Worm (Caenorhabditis elegans) whole organism, midembryonic: Measurements from ENCODE around the gene C34D1.4.
A peak's percentile ranks its signal among the peaks of the same experiment; 100 is the strongest.

ENCODE experiments used
- T22C8.4 ChIP-seq: fragments of 200-800 bp; sonication (Bioruptor generic); IDR thresholded peaks from 2 replicates; pipeline ENCODE4 v1.3.6; 2022; ENCODE audit warnings: missing genetic modification characterization, missing compliant biosample characterization
- cog-1 ChIP-seq: sonication (generic microtip); optimal IDR thresholded peaks from 2 replicates; lab custom pipeline; 2016; ENCODE audit warnings: missing genetic modification characterization, missing compliant biosample characterization
- flt-1 ChIP-seq: fragments of 200-800 bp; sonication (Bioruptor generic); IDR thresholded peaks from 2 replicates; pipeline ENCODE4 v1.3.6; 2022; ENCODE audit warnings: missing genetic modification characterization, missing compliant biosample characterization
- klf-2 ChIP-seq: fragments of 200-800 bp; sonication (Bioruptor generic); conservative IDR thresholded peaks from 2 replicates; pipeline ENCODE4 v1.3.6; 2022; ENCODE audit warnings: missing genetic modification reagents, missing genetic modification characterization, missing compliant biosample characterization
- med-1 ChIP-seq: sonication (generic microtip); optimal IDR thresholded peaks from 2 replicates; lab custom pipeline; 2017; ENCODE audit warnings: missing genetic modification characterization, mild to moderate bottlenecking, missing compliant biosample characterization, antibody characterized with exemption, missing genetic modification reagents; ENCODE audit not compliant: insufficient read depth
- ref-1 ChIP-seq: fragments of 200-800 bp; sonication (Bioruptor generic); conservative IDR thresholded peaks from 2 replicates; pipeline ENCODE4 v1.3.6; 2022; ENCODE audit warnings: missing genetic modification reagents, missing genetic modification characterization, missing compliant biosample characterization
- tab-1 ChIP-seq: fragments of 200-800 bp; sonication (Bioruptor generic); IDR thresholded peaks from 2 replicates; pipeline ENCODE4 v1.3.6; 2022; ENCODE audit warnings: missing genetic modification characterization, missing compliant biosample characterization
- ztf-23 ChIP-seq: fragments of 200-800 bp; sonication (Bioruptor generic); IDR thresholded peaks from 2 replicates; pipeline ENCODE4 v1.3.6; 2022; ENCODE audit warnings: missing genetic modification reagents, missing genetic modification characterization, missing compliant biosample characterization
- ztf-29 ChIP-seq: fragments of 200-800 bp; sonication (Bioruptor generic); IDR thresholded peaks from 2 replicates; pipeline ENCODE4 v1.3.6; 2022; ENCODE audit warnings: missing genetic modification reagents, missing genetic modification characterization, missing compliant biosample characterization

Gene C34D1.4

ce11 chrV:13243205-13243604 is 15.9 kb downstream of the C34D1.4 start:
- TF ChIP-seq flt-1 (GFP tag; lab: Robert Waterston, UW) (no peak), ref-1 (GFP tag; lab: Robert Waterston, UW) (no peak), ztf-23 (GFP tag; lab: Robert Waterston, UW) (no peak), med-1 (GFP tag; lab: Kevin White, UChicago) (no peak), tab-1 (no peak), T22C8.4 (GFP tag; lab: Robert Waterston, UW) (no peak), ztf-29 (GFP tag; lab: Robert Waterston, UW) (no peak), cog-1 (tag; lab: Kevin White, UChicago) (no peak), klf-2 (GFP tag; lab: Robert Waterston, UW) (no peak)

ce11 chrV:13239720-13240119 is 19.4 kb downstream of the C34D1.4 start:
- 0 out of 2 replicates have a peak, but pooled peaks have one; percentile 41 for TF ChIP-seq tab-1

DNA sequence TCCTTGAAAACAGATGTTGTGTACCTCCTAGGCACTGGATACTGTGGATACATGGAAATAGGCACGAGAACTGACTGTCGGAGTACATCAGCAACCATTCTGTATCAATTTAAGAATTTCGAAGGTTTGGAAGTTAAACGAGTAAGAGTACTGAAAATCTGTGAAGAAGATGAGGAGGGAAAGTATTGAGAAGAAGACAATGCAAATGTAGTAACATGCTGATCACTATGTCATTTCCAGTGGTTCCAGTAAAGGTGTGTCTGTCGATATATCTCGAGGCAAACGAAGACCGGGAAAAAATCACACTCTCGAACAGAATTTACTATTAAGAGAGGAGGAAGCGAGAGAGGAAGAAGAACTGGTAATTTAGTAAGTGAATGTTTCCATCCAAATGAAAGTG is 22.6 kb downstream of the C34D1.4 start, which contains the start of gene dmd-10:
TSS of gene dmd-10 (minus strand) at position 101 of the 400 bp plus-strand sequence.
- TF ChIP-seq med-1 (GFP tag; lab: Kevin White, UChicago) (no peak), klf-2 (GFP tag; lab: Robert Waterston, UW) (no peak), ref-1 (GFP tag; lab: Robert Waterston, UW) (no peak), ztf-23 (GFP tag; lab: Robert Waterston, UW) (no peak), flt-1 (GFP tag; lab: Robert Waterston, UW) (no peak), T22C8.4 (GFP tag; lab: Robert Waterston, UW) (no peak), tab-1 (no peak), cog-1 (tag; lab: Kevin White, UChicago) (no peak), ztf-29 (GFP tag; lab: Robert Waterston, UW) (no peak)

- TF ChIP-seq ztf-29 (GFP tag; lab: Robert Waterston, UW) (no peak), ztf-23 (GFP tag; lab: Robert Waterston, UW) (no peak), klf-2 (GFP tag; lab: Robert Waterston, UW) (no peak), ref-1 (GFP tag; lab: Robert Waterston, UW) (no peak), flt-1 (GFP tag; lab: Robert Waterston, UW) (no peak), cog-1 (tag; lab: Kevin White, UChicago) (no peak), tab-1 (no peak), med-1 (GFP tag; lab: Kevin White, UChicago) (no peak), T22C8.4 (GFP tag; lab: Robert Waterston, UW) (no peak)
Observed at ce11 chrV:13235313-13235712, 23.8 kb downstream of the C34D1.4 start.

ce11 chrV:13229538-13229937 is 29.6 kb downstream of the C34D1.4 start:
- TF ChIP-seq med-1 (GFP tag; lab: Kevin White, UChicago) (no peak), cog-1 (tag; lab: Kevin White, UChicago) (no peak), klf-2 (GFP tag; lab: Robert Waterston, UW) (no peak), flt-1 (GFP tag; lab: Robert Waterston, UW) (no peak), ztf-29 (GFP tag; lab: Robert Waterston, UW) (no peak), ztf-23 (GFP tag; lab: Robert Waterston, UW) (no peak), ref-1 (GFP tag; lab: Robert Waterston, UW) (no peak), T22C8.4 (GFP tag; lab: Robert Waterston, UW) (no peak), tab-1 (no peak)

- TF ChIP-seq cog-1 (tag; lab: Kevin White, UChicago) (no peak), T22C8.4 (GFP tag; lab: Robert Waterston, UW) (no peak), tab-1 (no peak), ref-1 (GFP tag; lab: Robert Waterston, UW) (no peak), klf-2 (GFP tag; lab: Robert Waterston, UW) (no peak), flt-1 (GFP tag; lab: Robert Waterston, UW) (no peak), ztf-23 (GFP tag; lab: Robert Waterston, UW) (no peak)
Observed at ce11 chrV:13221066-13221465, 38.0 kb downstream of the C34D1.4 start.

DNA sequence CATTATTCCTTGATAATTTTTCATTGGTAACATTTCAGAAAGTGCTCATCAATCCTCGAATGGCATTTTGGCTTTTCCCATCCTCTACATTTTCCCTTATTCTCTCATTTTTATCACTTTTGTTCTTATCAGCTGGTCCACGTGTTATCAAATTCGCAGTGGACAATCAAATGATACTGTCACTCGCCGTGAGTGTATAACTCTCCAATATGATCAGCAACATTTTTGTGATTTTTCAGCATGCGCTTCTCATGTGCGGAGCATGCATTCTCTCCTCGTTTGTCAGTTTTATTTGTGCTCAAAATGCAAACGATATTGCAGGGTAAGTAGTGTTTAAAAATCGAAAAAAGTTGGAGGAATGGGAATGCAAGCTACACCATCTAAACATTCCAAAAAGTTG is 46.5 kb downstream of the C34D1.4 start:
- TF ChIP-seq ref-1 (GFP tag; lab: Robert Waterston, UW) (no peak), klf-2 (GFP tag; lab: Robert Waterston, UW) (no peak), ztf-29 (GFP tag; lab: Robert Waterston, UW) (no peak)

ce11 chrV:13209567-13209966 is 49.5 kb downstream of the C34D1.4 start, which contains the start of gene F57B1.6:
Gene F57B1.6 (plus strand): TSS chrV:13209645.
- TF ChIP-seq ref-1 (GFP tag; lab: Robert Waterston, UW) (no peak), cog-1 (tag; lab: Kevin White, UChicago) (no peak), flt-1 (GFP tag; lab: Robert Waterston, UW) (no peak), T22C8.4 (GFP tag; lab: Robert Waterston, UW) (no peak), ztf-29 (GFP tag; lab: Robert Waterston, UW) (no peak), ztf-23 (GFP tag; lab: Robert Waterston, UW) (no peak), tab-1 (no peak), klf-2 (GFP tag; lab: Robert Waterston, UW) (no peak), med-1 (GFP tag; lab: Kevin White, UChicago) (no peak)

DNA sequence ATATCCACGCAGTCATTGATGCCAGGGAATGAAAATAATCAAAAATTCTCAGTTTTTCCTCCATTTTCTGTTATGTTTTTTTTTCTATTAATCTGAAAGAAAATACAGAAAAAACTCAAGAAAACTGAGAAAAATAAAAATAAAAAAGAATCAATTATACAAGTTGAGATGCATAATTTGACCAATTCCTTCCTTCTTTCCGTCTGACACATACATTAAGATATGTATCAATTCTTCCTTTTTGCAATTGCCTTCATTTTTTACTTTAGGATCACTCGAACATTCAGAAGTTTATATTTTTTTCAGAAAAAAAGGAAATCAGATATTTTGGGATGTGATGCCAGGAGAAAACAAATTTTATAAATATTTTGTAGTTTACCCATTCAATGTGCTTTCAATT is 51.7 kb downstream of the C34D1.4 start, which contains the start of gene F57B1.5:
TSS of gene F57B1.5 (plus strand) at position 301 of the 400 bp plus-strand sequence.
- TF ChIP-seq tab-1 = no peak
